Worm (Caenorhabditis elegans) whole organism, mixed stage, embryonic: ENCODE data around the gene str-149.

Source experiments
- M03D4.4 ChIP-seq: sonication (generic microtip); optimal IDR thresholded peaks from 2 replicates; lab custom pipeline; 2017; ENCODE audit warnings: mild to moderate bottlenecking, missing genetic modification characterization, missing compliant biosample characterization
- bed-3 ChIP-seq: fragments of 200-800 bp; sonication (Bioruptor generic); optimal IDR thresholded peaks from 3 replicates; lab custom pipeline; 2018; ENCODE audit warnings: mild to moderate bottlenecking, missing genetic modification characterization, moderate library complexity, missing compliant biosample characterization
- blmp-1 ChIP-seq: fragments of 150-350 bp; optimal IDR thresholded peaks from 2 replicates; lab custom pipeline; 2014; ENCODE audit warnings: missing biosample characterization, missing genetic modification characterization
- ceh-39 ChIP-seq: fragments of 150-350 bp; optimal IDR thresholded peaks from 2 replicates; lab custom pipeline; 2014; ENCODE audit warnings: missing biosample characterization, missing genetic modification characterization
- ceh-43 ChIP-seq: fragments of 200-800 bp; sonication (Bioruptor generic); optimal IDR thresholded peaks from 2 replicates; lab custom pipeline; 2018; ENCODE audit warnings: mild to moderate bottlenecking, missing genetic modification characterization, moderate library complexity, missing compliant biosample characterization
- ces-1 ChIP-seq: fragments of 150-350 bp; optimal IDR thresholded peaks from 2 replicates; lab custom pipeline; 2014; ENCODE audit warnings: missing biosample characterization, missing genetic modification reagents, missing genetic modification characterization
- drap-1 ChIP-seq: fragments of 200-800 bp; sonication (Bioruptor generic); optimal IDR thresholded peaks from 3 replicates; lab custom pipeline; 2018; ENCODE audit warnings: mild to moderate bottlenecking, missing genetic modification characterization, missing compliant biosample characterization
- elt-1 ChIP-seq: sonication (generic microtip); optimal IDR thresholded peaks from 2 replicates; lab custom pipeline; 2017; ENCODE audit warnings: missing genetic modification characterization, mild to moderate bottlenecking, missing compliant biosample characterization, antibody characterized with exemption, moderate library complexity, borderline replicate concordance; ENCODE audit not compliant: insufficient read depth
- elt-3 ChIP-seq: fragments of 150-350 bp; optimal IDR thresholded peaks from 2 replicates; lab custom pipeline; 2014; ENCODE audit warnings: missing biosample characterization, missing genetic modification characterization
- flh-1 ChIP-seq: fragments of 200-800 bp; sonication (Bioruptor generic); optimal IDR thresholded peaks from 2 replicates; lab custom pipeline; 2018; ENCODE audit warnings: mild to moderate bottlenecking, missing genetic modification characterization, moderate library complexity, missing compliant biosample characterization
- ham-2 ChIP-seq: fragments of 200-800 bp; sonication (Bioruptor generic); optimal IDR thresholded peaks from 2 replicates; lab custom pipeline; 2018; ENCODE audit warnings: mild to moderate bottlenecking, missing genetic modification characterization, missing compliant biosample characterization
- hlh-1 ChIP-seq: fragments of 150-350 bp; optimal IDR thresholded peaks from 2 replicates; lab custom pipeline; 2014; ENCODE audit warnings: missing biosample characterization, missing genetic modification reagents, missing genetic modification characterization
- lin-13 ChIP-seq: fragments of 150-350 bp; optimal IDR thresholded peaks from 2 replicates; lab custom pipeline; 2014; ENCODE audit warnings: missing biosample characterization, missing genetic modification characterization
- lin-32 ChIP-seq: fragments of 200-800 bp; sonication (Bioruptor generic); optimal IDR thresholded peaks from 2 replicates; lab custom pipeline; 2018; ENCODE audit warnings: mild to moderate bottlenecking, missing genetic modification characterization, missing compliant biosample characterization
- lsy-2 ChIP-seq: fragments of 150-350 bp; optimal IDR thresholded peaks from 2 replicates; lab custom pipeline; 2014; ENCODE audit warnings: missing biosample characterization, missing genetic modification characterization
- mab-5 ChIP-seq: fragments of 150-350 bp; optimal IDR thresholded peaks from 2 replicates; lab custom pipeline; 2014; ENCODE audit warnings: missing biosample characterization, missing genetic modification characterization
- mep-1 ChIP-seq: fragments of 150-350 bp; optimal IDR thresholded peaks from 2 replicates; lab custom pipeline; 2017; ENCODE audit warnings: missing biosample characterization, missing genetic modification reagents, missing genetic modification characterization, inconsistent platforms
- mls-2 ChIP-seq: sonication (generic microtip); optimal IDR thresholded peaks from 2 replicates; lab custom pipeline; 2016; ENCODE audit warnings: mild to moderate bottlenecking, missing genetic modification characterization, moderate library complexity, missing compliant biosample characterization
- nhr-12 ChIP-seq: fragments of 150-350 bp; optimal IDR thresholded peaks from 2 replicates; lab custom pipeline; 2014; ENCODE audit warnings: missing biosample characterization, missing genetic modification characterization
- nhr-2 ChIP-seq: fragments of 150-350 bp; optimal IDR thresholded peaks from 2 replicates; lab custom pipeline; 2014; ENCODE audit warnings: missing biosample characterization, missing genetic modification characterization
- nhr-28 ChIP-seq: fragments of 150-350 bp; optimal IDR thresholded peaks from 2 replicates; lab custom pipeline; 2014; ENCODE audit warnings: missing biosample characterization, missing genetic modification characterization
- sem-2 ChIP-seq: fragments of 200-800 bp; sonication (Bioruptor generic); optimal IDR thresholded peaks from 2 replicates; lab custom pipeline; 2018; ENCODE audit warnings: mild to moderate bottlenecking, missing genetic modification characterization, missing compliant biosample characterization
- snpc-4 ChIP-seq: fragments of 150-350 bp; optimal IDR thresholded peaks from 2 replicates; lab custom pipeline; 2014; ENCODE audit warnings: missing biosample characterization, missing genetic modification characterization
- sptf-1 ChIP-seq: sonication (generic microtip); optimal IDR thresholded peaks from 2 replicates; lab custom pipeline; 2017; ENCODE audit warnings: mild to moderate bottlenecking, missing genetic modification characterization, moderate library complexity, missing compliant biosample characterization
- tbx-8 ChIP-seq: fragments of 200-800 bp; sonication (Bioruptor generic); optimal IDR thresholded peaks from 2 replicates; lab custom pipeline; 2018; ENCODE audit warnings: mild to moderate bottlenecking, missing genetic modification characterization, moderate library complexity, missing compliant biosample characterization
- unc-120 ChIP-seq: sonication (generic microtip); optimal IDR thresholded peaks from 2 replicates; lab custom pipeline; 2017; ENCODE audit warnings: missing genetic modification characterization, missing compliant biosample characterization; ENCODE audit not compliant: poor library complexity, severe bottlenecking
- zip-8 ChIP-seq: fragments of 150-350 bp; optimal IDR thresholded peaks from 2 replicates; lab custom pipeline; 2014; ENCODE audit warnings: missing biosample characterization, missing genetic modification characterization

str-149 gene

DNA sequence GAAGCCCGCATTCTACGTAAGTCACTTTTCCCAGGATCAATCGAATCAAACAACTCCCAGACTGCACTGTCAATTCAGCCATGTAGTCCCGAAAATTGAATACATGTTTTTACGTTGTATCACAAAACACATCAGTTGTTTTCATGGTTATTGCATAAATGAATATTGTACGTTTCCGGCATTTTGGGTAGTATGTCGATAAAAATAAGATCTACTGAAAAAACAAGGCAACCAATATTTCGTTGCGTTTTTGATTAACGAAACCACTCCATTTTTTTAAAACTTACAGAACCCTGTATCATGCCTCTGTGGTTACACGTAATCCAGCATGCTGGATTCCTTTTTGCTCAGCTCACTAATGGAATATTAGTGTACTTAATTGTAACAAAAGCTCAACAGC, at the start of gene str-149:
Gene str-149, plus strand, starts transcription at position 301 of the 400 bp plus-strand sequence.
- TF ChIP-seq flh-1 (GFP tag; lab: Kevin White, UChicago) (no peak), sem-2 (GFP tag; lab: Kevin White, UChicago) (no peak), nhr-12 (no peak), hlh-1 (no peak), unc-120 (no peak), nhr-2 (tag; lab: Kevin White, UChicago) (no peak), zip-8 (tag; lab: Kevin White, UChicago) (no peak), elt-1 (tag; lab: Kevin White, UChicago) (no peak)

DNA sequence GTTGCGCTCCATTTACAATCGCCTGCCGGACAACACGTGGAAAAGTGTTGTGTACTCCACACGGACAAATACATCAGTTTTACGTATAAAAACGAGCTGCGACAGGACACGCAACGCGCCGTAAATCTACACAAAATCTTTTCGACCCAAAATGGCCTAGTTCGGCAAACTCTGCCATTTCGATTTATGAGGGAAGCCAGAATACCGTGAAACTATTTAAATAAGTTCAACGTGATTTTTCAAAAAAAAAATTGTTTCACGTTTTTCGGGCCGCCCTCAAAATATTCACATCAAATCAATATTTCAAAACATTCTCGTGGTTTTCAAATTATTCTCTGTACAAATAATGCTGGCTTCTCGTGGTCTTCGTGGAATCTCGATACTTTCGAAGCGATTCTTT, 46.4 kb upstream of the str-149 start, which contains the start of gene F36D3.8:
Gene F36D3.8, plus strand, starts transcription at position 301 of the 400 bp plus-strand sequence.
- no peak for TF ChIP-seq mab-5 (tag; lab: Kevin White, UChicago)
- TF ChIP-seq mep-1 (tag; lab: Kevin White, UChicago), result no peak
- TF ChIP-seq nhr-12, result no peak
- no peak for TF ChIP-seq drap-1 (GFP tag; lab: Kevin White, UChicago)
- no peak for TF ChIP-seq mls-2 (tag; lab: Kevin White, UChicago)
- TF ChIP-seq blmp-1 (tag; lab: Kevin White, UChicago), result no peak
- no peak for TF ChIP-seq zip-8 (tag; lab: Kevin White, UChicago)
- TF ChIP-seq ceh-43 (GFP tag; lab: Kevin White, UChicago), result no peak
- TF ChIP-seq tbx-8 (GFP tag; lab: Kevin White, UChicago), result no peak
- no peak for TF ChIP-seq bed-3 (GFP tag; lab: Kevin White, UChicago)
- TF ChIP-seq snpc-4, result no peak
- no peak for TF ChIP-seq ces-1 (GFP tag; lab: Kevin White, UChicago)
- no peak for TF ChIP-seq unc-120
- no peak for TF ChIP-seq sem-2 (GFP tag; lab: Kevin White, UChicago)
- no peak for TF ChIP-seq nhr-28 (tag; lab: Kevin White, UChicago)

DNA sequence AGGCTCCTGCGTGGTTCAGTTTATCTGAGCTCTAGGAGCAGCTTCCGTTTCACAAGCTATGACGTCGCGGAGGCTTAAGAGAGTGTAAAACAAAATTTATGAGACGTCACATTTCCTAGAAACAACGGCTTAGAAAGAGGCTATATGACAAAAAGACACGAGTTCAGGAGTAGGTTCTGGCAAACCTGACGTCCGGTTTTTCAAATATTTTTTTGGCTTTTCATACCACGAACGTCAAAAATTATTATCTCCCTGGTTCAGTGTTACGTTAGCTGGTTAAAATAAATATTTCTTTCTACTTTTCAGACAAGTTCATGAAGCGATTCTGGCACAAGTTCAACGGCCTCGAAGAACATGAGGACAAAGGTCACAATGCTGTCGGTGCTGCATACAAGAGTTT, 45.5 kb upstream of the str-149 start, which contains the start of gene F36D3.16:
Gene F36D3.16, plus strand, starts transcription at position 301 of the 400 bp plus-strand sequence.
- TF ChIP-seq nhr-12, result no peak
- no peak for TF ChIP-seq mab-5 (tag; lab: Kevin White, UChicago)
- no peak for TF ChIP-seq ceh-43 (GFP tag; lab: Kevin White, UChicago)
- no peak for TF ChIP-seq mep-1 (tag; lab: Kevin White, UChicago)
- no peak for TF ChIP-seq hlh-1
- no peak for TF ChIP-seq nhr-28 (tag; lab: Kevin White, UChicago)
- no peak for TF ChIP-seq ham-2
- TF ChIP-seq M03D4.4 (tag; lab: Kevin White, UChicago), result no peak
- TF ChIP-seq mls-2 (tag; lab: Kevin White, UChicago), result no peak
- no peak for TF ChIP-seq ceh-39 (tag; lab: Kevin White, UChicago)
- TF ChIP-seq zip-8 (tag; lab: Kevin White, UChicago), result no peak
- TF ChIP-seq snpc-4, result no peak
- TF ChIP-seq lin-32 (GFP tag; lab: Kevin White, UChicago), result no peak

DNA sequence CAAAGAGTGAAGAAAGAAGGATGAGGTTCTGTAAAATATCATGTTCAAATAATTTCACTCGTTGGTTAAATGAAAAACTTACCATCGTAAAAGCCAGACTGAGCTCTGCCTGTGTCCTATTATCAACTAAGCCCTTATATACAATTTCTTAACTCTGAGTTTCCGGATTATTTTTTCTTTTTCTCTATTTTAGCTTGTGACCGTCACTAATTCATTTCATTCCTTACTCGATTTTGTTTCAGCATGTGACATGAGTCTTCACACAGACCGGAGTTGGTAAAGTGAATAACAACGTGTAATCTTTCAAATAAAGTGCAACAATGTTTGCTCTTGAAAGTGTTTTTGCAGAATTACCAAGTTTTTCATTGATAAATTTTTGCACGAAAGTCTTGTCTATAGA, 39.3 kb upstream of the str-149 start, which contains the start of gene cpr-2:
Gene cpr-2, minus strand, starts transcription at position 101 of the 400 bp plus-strand sequence.
- no peak for TF ChIP-seq elt-3 (tag; lab: Kevin White, UChicago)
- no peak for TF ChIP-seq elt-1 (tag; lab: Kevin White, UChicago)
- no peak for TF ChIP-seq nhr-28 (tag; lab: Kevin White, UChicago)
- TF ChIP-seq ces-1 (GFP tag; lab: Kevin White, UChicago), result no peak
- no peak for TF ChIP-seq tbx-8 (GFP tag; lab: Kevin White, UChicago)
- TF ChIP-seq sem-2 (GFP tag; lab: Kevin White, UChicago), result no peak
- TF ChIP-seq sptf-1 (tag; lab: Kevin White, UChicago), result no peak
- TF ChIP-seq M03D4.4 (tag; lab: Kevin White, UChicago), result no peak
- no peak for TF ChIP-seq lin-13
- TF ChIP-seq ceh-43 (GFP tag; lab: Kevin White, UChicago), result no peak
- TF ChIP-seq drap-1 (GFP tag; lab: Kevin White, UChicago), result no peak
- no peak for TF ChIP-seq nhr-12
- TF ChIP-seq hlh-1, result no peak
- TF ChIP-seq flh-1 (GFP tag; lab: Kevin White, UChicago), result no peak
- no peak for TF ChIP-seq lsy-2 (tag; lab: Kevin White, UChicago)
- TF ChIP-seq, all 35 proteins: peak for 0

DNA sequence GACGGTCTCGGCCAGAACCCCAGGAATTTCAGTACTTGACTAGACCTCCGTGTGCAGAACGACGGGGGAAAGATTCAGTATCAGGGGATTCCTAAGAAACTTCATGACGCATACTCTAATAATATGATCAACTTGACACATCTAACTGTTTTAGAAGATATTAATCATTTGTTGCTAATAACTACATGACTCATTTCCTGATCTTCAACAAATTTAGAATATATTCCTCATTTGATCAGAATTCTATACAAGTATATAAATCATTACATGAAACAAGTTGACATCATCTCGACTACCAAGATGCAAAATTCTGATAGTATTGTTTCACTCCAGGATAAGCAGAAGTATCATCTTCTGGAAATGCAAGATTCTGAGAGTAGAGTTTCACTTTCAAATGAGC, 38.1 kb upstream of the str-149 start, which contains the start of gene Y32B12B.8:
Gene Y32B12B.8, plus strand, starts transcription at position 301 of the 400 bp plus-strand sequence.
- TF ChIP-seq hlh-1, result no peak
- TF ChIP-seq ceh-43 (GFP tag; lab: Kevin White, UChicago), result no peak
- no peak for TF ChIP-seq elt-1 (tag; lab: Kevin White, UChicago)
- no peak for TF ChIP-seq lin-32 (GFP tag; lab: Kevin White, UChicago)
- TF ChIP-seq lin-13, result no peak
- no peak for TF ChIP-seq nhr-12
- TF ChIP-seq zip-8 (tag; lab: Kevin White, UChicago), result no peak
